Worm (Caenorhabditis elegans) whole organism, young adult: Measurements from ENCODE around the gene C18H9.1.
A peak's percentile ranks its signal among the peaks of the same experiment; 100 is the strongest.

ENCODE experiments used
- B0336.3 ChIP-seq: fragments of 200-800 bp; sonication (Bioruptor generic); IDR thresholded peaks from 2 replicates; pipeline ENCODE4 v1.3.6; 2022; ENCODE audit warnings: missing genetic modification characterization, missing compliant biosample characterization
- D2030.7 ChIP-seq: fragments of 200-800 bp; sonication (Bioruptor generic); IDR thresholded peaks from 2 replicates; pipeline ENCODE4 v1.3.6; 2022; ENCODE audit warnings: missing genetic modification reagents, missing genetic modification characterization, missing compliant biosample characterization
- F23B12.7 ChIP-seq: sonication (generic microtip); optimal IDR thresholded peaks from 2 replicates; lab custom pipeline; 2017; ENCODE audit warnings: missing genetic modification characterization, mild to moderate bottlenecking, missing compliant biosample characterization, antibody characterized with exemption, moderate library complexity; ENCODE audit not compliant: insufficient read depth
- F33H1.4 ChIP-seq: fragments of 200-800 bp; sonication (Bioruptor generic); IDR thresholded peaks from 2 replicates; pipeline ENCODE4 v1.3.6; 2022; ENCODE audit warnings: missing genetic modification reagents, missing genetic modification characterization, missing compliant biosample characterization
- F57A8.1 ChIP-seq: fragments of 200-800 bp; sonication (Bioruptor generic); optimal IDR thresholded peaks from 2 replicates; lab custom pipeline; 2018; ENCODE audit warnings: mild to moderate bottlenecking, missing genetic modification characterization, moderate library complexity, missing compliant biosample characterization
- K12H6.12 ChIP-seq: fragments of 200-800 bp; sonication (Bioruptor generic); optimal IDR thresholded peaks from 2 replicates; lab custom pipeline; 2018; ENCODE audit warnings: mild to moderate bottlenecking, missing genetic modification characterization, missing compliant biosample characterization
- Y53G8AR.9 ChIP-seq: fragments of 200-800 bp; sonication (Bioruptor generic); conservative IDR thresholded peaks from 2 replicates; pipeline ENCODE4 v1.3.6; 2022; ENCODE audit warnings: missing genetic modification reagents, missing genetic modification characterization, missing compliant biosample characterization
- ZK185.1 ChIP-seq: sonication (generic microtip); optimal IDR thresholded peaks from 2 replicates; lab custom pipeline; 2016; ENCODE audit warnings: mild to moderate bottlenecking, missing genetic modification characterization, missing compliant biosample characterization; ENCODE audit not compliant: poor library complexity, severe bottlenecking
- athp-1 ChIP-seq: sonication (generic microtip); optimal IDR thresholded peaks from 2 replicates; lab custom pipeline; 2017; ENCODE audit warnings: mild to moderate bottlenecking, missing genetic modification characterization, missing compliant biosample characterization
- attf-3 ChIP-seq: fragments of 200-800 bp; sonication (Bioruptor generic); conservative IDR thresholded peaks from 2 replicates; pipeline ENCODE4 v1.3.6; 2022; ENCODE audit warnings: missing genetic modification reagents, missing genetic modification characterization, missing compliant biosample characterization
- attf-6 ChIP-seq: fragments of 200-800 bp; sonication (Bioruptor generic); IDR thresholded peaks from 2 replicates; pipeline ENCODE4 v1.3.6; 2022; ENCODE audit warnings: missing genetic modification reagents, missing genetic modification characterization, missing compliant biosample characterization
- ceh-100 ChIP-seq: fragments of 200-800 bp; sonication (Bioruptor generic); IDR thresholded peaks from 2 replicates; pipeline ENCODE4 v1.3.6; 2022; ENCODE audit warnings: missing genetic modification reagents, missing genetic modification characterization, missing compliant biosample characterization
- ceh-40 ChIP-seq: fragments of 200-800 bp; sonication (Bioruptor generic); IDR thresholded peaks from 2 replicates; pipeline ENCODE4 v1.3.6; 2022; ENCODE audit warnings: missing genetic modification characterization, missing compliant biosample characterization
- dpl-1 ChIP-seq: fragments of 150-350 bp; optimal IDR thresholded peaks from 2 replicates; lab custom pipeline; 2014; ENCODE audit warnings: missing biosample characterization, missing genetic modification reagents, missing genetic modification characterization
- egl-18 ChIP-seq: fragments of 200-800 bp; sonication (Bioruptor generic); IDR thresholded peaks from 2 replicates; pipeline ENCODE4 v1.3.6; 2022; ENCODE audit warnings: missing genetic modification reagents, missing genetic modification characterization, missing compliant biosample characterization
- egl-44 ChIP-seq: fragments of 200-800 bp; sonication (Bioruptor generic); IDR thresholded peaks from 2 replicates; pipeline ENCODE4 v1.3.6; 2022; ENCODE audit warnings: missing genetic modification reagents, missing genetic modification characterization, missing compliant biosample characterization
- gei-17 ChIP-seq: fragments of 200-800 bp; sonication (Bioruptor generic); optimal IDR thresholded peaks from 2 replicates; lab custom pipeline; 2018; ENCODE audit warnings: mild to moderate bottlenecking, missing genetic modification characterization, missing compliant biosample characterization
- hlh-26 ChIP-seq: fragments of 200-800 bp; sonication (Bioruptor generic); conservative IDR thresholded peaks from 2 replicates; pipeline ENCODE4 v1.3.6; 2022; ENCODE audit warnings: missing genetic modification reagents, missing genetic modification characterization, missing compliant biosample characterization
- hmg-1.2 ChIP-seq: fragments of 200-800 bp; sonication (Bioruptor generic); IDR thresholded peaks from 2 replicates; pipeline ENCODE4 v1.3.6; 2022; ENCODE audit warnings: missing genetic modification reagents, missing genetic modification characterization, missing compliant biosample characterization
- hmg-20 ChIP-seq: fragments of 200-800 bp; sonication (Bioruptor generic); IDR thresholded peaks from 2 replicates; pipeline ENCODE4 v1.3.6; 2022; ENCODE audit warnings: missing genetic modification reagents, missing genetic modification characterization, missing compliant biosample characterization
- hrde-1 ChIP-seq: sonication (generic microtip); optimal IDR thresholded peaks from 2 replicates; lab custom pipeline; 2016; ENCODE audit warnings: missing genetic modification characterization, mild to moderate bottlenecking, missing compliant biosample characterization, moderate library complexity, missing genotype, missing genetic modification reagents, borderline replicate concordance
- let-526 ChIP-seq: fragments of 200-800 bp; sonication (Bioruptor generic); IDR thresholded peaks from 2 replicates; pipeline ENCODE4 v1.3.6; 2022; ENCODE audit warnings: missing genetic modification reagents, missing genetic modification characterization, missing compliant biosample characterization
- lir-1 ChIP-seq: fragments of 200-800 bp; sonication (Bioruptor generic); conservative IDR thresholded peaks from 2 replicates; pipeline ENCODE4 v1.3.6; 2022; ENCODE audit warnings: missing genetic modification reagents, missing genetic modification characterization, missing compliant biosample characterization
- madf-8 ChIP-seq: fragments of 200-800 bp; sonication (Bioruptor generic); conservative IDR thresholded peaks from 2 replicates; pipeline ENCODE4 v1.3.6; 2022; ENCODE audit warnings: missing genetic modification reagents, missing genetic modification characterization, missing compliant biosample characterization
- mel-28 ChIP-seq: sonication (generic microtip); optimal IDR thresholded peaks from 2 replicates; lab custom pipeline; 2016; ENCODE audit warnings: borderline replicate concordance, mild to moderate bottlenecking, missing genetic modification characterization, missing compliant biosample characterization
- mes-4 ChIP-seq: sonication (generic microtip); optimal IDR thresholded peaks from 2 replicates; lab custom pipeline; 2016; ENCODE audit warnings: missing genotype, missing genetic modification characterization, missing compliant biosample characterization
- mxl-1 ChIP-seq: sonication (generic microtip); optimal IDR thresholded peaks from 2 replicates; lab custom pipeline; 2016; ENCODE audit warnings: missing genetic modification characterization, missing compliant biosample characterization
- nfya-1 ChIP-seq: sonication (generic microtip); optimal IDR thresholded peaks from 2 replicates; lab custom pipeline; 2017; ENCODE audit warnings: antibody characterized with exemption, missing compliant biosample characterization, missing genetic modification characterization, borderline replicate concordance; ENCODE audit not compliant: insufficient read depth
- nfya-2 ChIP-seq: fragments of 200-800 bp; sonication (Bioruptor generic); IDR thresholded peaks from 2 replicates; pipeline ENCODE4 v1.3.6; 2022; ENCODE audit warnings: missing genetic modification reagents, missing genetic modification characterization, missing compliant biosample characterization
- nhr-120 ChIP-seq: fragments of 200-800 bp; sonication (Bioruptor generic); IDR thresholded peaks from 2 replicates; pipeline ENCODE4 v1.3.6; 2022; ENCODE audit warnings: missing genetic modification characterization, missing compliant biosample characterization
- nhr-27 ChIP-seq: fragments of 200-800 bp; sonication (Bioruptor generic); optimal IDR thresholded peaks from 2 replicates; lab custom pipeline; 2018; ENCODE audit warnings: mild to moderate bottlenecking, missing genetic modification characterization, moderate library complexity, missing compliant biosample characterization
- pha-4 ChIP-seq: fragments of 150-350 bp; sonication (generic microtip); optimal IDR thresholded peaks from 2 replicates; lab custom pipeline; 2014; ENCODE audit warnings: missing biosample characterization, missing genetic modification reagents, missing genetic modification characterization
- rcor-1 ChIP-seq: fragments of 200-800 bp; sonication (Bioruptor generic); IDR thresholded peaks from 2 replicates; pipeline ENCODE4 v1.3.6; 2022; ENCODE audit warnings: missing genetic modification reagents, missing genetic modification characterization, missing compliant biosample characterization
- rpc-1 ChIP-seq, 2 experiments: fragments of 150-350 bp in 1 of 2; sonication (generic microtip) in 1 of 2; optimal IDR thresholded peaks; 2 replicates each; lab custom pipeline; 2014 to 2018; ENCODE audit warnings: missing biosample characterization in 1 of 2, missing genetic modification characterization in 1 of 2, missing genetic modification reagents in 1 of 2, missing genotype in 1 of 2
- snpc-3.4 ChIP-seq: sonication (generic microtip); optimal IDR thresholded peaks from 2 replicates; lab custom pipeline; 2017; ENCODE audit warnings: missing genetic modification characterization, mild to moderate bottlenecking, missing compliant biosample characterization, antibody characterized with exemption, moderate library complexity, missing genotype, missing genetic modification reagents
- snpc-4 ChIP-seq, 5 experiments: fragments of 150-350 bp in 1 of 5; sonication (generic microtip) in 4 of 5; optimal IDR thresholded peaks; 2 replicates each; lab custom pipeline; 2014 to 2018; ENCODE audit warnings: missing genetic modification characterization in 5 of 5, missing biosample characterization in 3 of 5, antibody characterized with exemption in 2 of 5, mild to moderate bottlenecking in 2 of 5, missing compliant biosample characterization in 2 of 5, missing genotype in 2 of 5, moderate library complexity in 2 of 5, missing genetic modification reagents in 1 of 5
- somi-1 ChIP-seq: fragments of 200-800 bp; sonication (Bioruptor generic); optimal IDR thresholded peaks from 2 replicates; lab custom pipeline; 2018; ENCODE audit warnings: mild to moderate bottlenecking, missing genetic modification characterization, missing compliant biosample characterization
- sptf-2 ChIP-seq: fragments of 200-800 bp; sonication (Bioruptor generic); optimal IDR thresholded peaks from 2 replicates; lab custom pipeline; 2018; ENCODE audit warnings: mild to moderate bottlenecking, missing genetic modification characterization, missing compliant biosample characterization
- tbp1 ChIP-seq: fragments of 200-800 bp; sonication (Bioruptor generic); optimal IDR thresholded peaks from 2 replicates; lab custom pipeline; 2018; ENCODE audit warnings: mild to moderate bottlenecking, missing genetic modification characterization, missing compliant biosample characterization
- tbx-9 ChIP-seq: sonication (generic microtip); optimal IDR thresholded peaks from 2 replicates; lab custom pipeline; 2016; ENCODE audit warnings: borderline replicate concordance, missing genetic modification characterization, inconsistent platforms, missing compliant biosample characterization
- unc-130 ChIP-seq: sonication (generic microtip); optimal IDR thresholded peaks from 2 replicates; lab custom pipeline; 2016; ENCODE audit warnings: missing genetic modification reagents, missing genetic modification characterization, missing compliant biosample characterization
- ztf-26 ChIP-seq: sonication (generic microtip); optimal IDR thresholded peaks from 2 replicates; lab custom pipeline; 2017; ENCODE audit warnings: missing genetic modification characterization, missing compliant biosample characterization
- ztf-28 ChIP-seq: fragments of 200-800 bp; sonication (Bioruptor generic); IDR thresholded peaks from 2 replicates; pipeline ENCODE4 v1.3.6; 2022; ENCODE audit warnings: missing genetic modification reagents, missing genetic modification characterization, missing compliant biosample characterization

C18H9.1 gene

DNA sequence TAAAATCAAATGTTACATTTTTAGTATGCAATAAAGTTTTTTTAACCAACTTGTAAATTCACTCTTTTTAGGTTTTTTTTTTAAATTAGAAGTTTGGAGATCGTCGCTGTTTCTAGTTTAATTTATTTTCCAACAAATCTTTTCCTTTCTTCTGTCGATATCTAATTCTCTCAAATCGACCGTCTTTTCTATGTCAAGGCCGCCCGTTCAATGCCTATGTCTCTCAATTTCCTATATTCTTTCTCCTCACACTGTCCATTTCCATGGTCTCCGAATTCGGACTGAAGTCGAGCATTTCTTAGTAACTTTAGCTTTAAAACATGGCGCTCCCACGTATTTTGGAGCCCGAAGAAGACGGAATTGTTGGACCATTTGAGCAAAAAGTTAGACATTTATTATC, 17.8 kb downstream of the C18H9.1 start, which contains the start of the genes T14B4.5 and T14B4.20:
T14B4.5 (plus strand) TSS at position 226 of the 400 bp plus-strand sequence.
T14B4.20 (plus strand) TSS at position 264 of the 400 bp plus-strand sequence.
- no peak for TF ChIP-seq mes-4
- no peak for TF ChIP-seq unc-130 (GFP tag; lab: Kevin White, UChicago)
- no peak for TF ChIP-seq snpc-4 (GFP tag; optimal IDR thresholded peaks at IDR 0.05; lab: Kevin White, UChicago)
- TF ChIP-seq snpc-4 (tag; optimal IDR thresholded peaks at IDR 0.05; lab: Kevin White, UChicago) = no peak
- no peak for TF ChIP-seq hmg-20
- peak; percentile 51; the same call in 1 of the 2 replicates for TF ChIP-seq hmg-1.2
- no peak for TF ChIP-seq nfya-1
- no peak for TF ChIP-seq attf-6

DNA sequence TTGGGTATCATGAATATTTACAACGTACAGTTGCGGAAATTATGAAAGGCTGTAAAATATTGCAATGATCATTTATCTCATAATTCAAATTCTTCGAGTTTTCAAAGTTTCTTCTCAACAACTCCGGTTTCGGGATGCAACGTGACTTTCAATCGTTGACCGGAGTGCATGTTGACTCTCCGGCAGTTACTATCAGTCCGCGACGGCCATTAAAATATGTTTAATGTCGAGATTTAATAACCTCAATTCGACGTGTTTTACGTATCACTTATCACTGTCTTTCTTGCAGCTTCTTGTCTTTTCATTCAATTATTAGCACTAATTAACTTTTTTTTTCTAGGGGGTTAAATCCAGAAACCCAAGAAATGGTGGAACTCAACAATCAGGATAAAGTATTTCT, 19.3 kb downstream of the C18H9.1 start, which contains the start of gene tsp-10:
tsp-10 (plus strand) TSS at position 366 of the 400 bp plus-strand sequence.
- TF ChIP-seq egl-44 (GFP tag; lab: Robert Waterston, UW) (no peak), ZK185.1 (no peak), madf-8 (GFP tag; lab: Robert Waterston, UW) (no peak), rpc-1 (optimal IDR thresholded peaks at IDR 0.05; lab: Kevin White, UChicago) (no peak), rpc-1 (tag; optimal IDR thresholded peaks at IDR 0.05; lab: Kevin White, UChicago) (no peak), gei-17 (no peak), snpc-3.4 (tag; lab: Kevin White, UChicago) (no peak), tbx-9 (tag; lab: Kevin White, UChicago) (no peak), sptf-2 (GFP tag; lab: Kevin White, UChicago) (no peak), attf-6 (no peak), mel-28 (tag; lab: Kevin White, UChicago) (no peak), ztf-28 (GFP tag; lab: Robert Waterston, UW) (no peak), rcor-1 (GFP tag; lab: Robert Waterston, UW) (no peak)
- TF ChIP-seq, all 124 proteins: peak for 0

DNA sequence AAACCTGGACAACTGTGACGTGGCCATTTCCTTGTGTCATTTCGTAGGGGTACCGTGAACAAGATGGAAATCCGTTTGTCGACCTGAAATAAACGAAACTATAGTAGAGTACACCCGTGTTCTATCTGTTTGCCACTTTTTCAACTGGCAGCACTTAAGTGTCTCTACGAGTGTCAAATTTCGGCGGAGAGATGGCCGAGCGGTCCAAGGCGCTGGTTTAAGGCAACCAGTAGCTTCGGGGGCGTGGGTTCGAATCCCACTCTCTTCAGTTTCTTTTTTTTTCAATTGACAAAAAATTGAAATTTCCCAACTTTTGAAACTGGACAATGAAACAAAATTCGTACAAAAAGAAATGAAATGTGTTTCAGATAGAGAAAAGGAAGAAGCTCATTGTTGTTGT, 22.7 kb downstream of the C18H9.1 start:
- TF ChIP-seq sptf-2 (GFP tag; lab: Kevin White, UChicago) (no peak), madf-8 (GFP tag; lab: Robert Waterston, UW) (no peak), mxl-1 (no peak), egl-18 (GFP tag; lab: Robert Waterston, UW) (no peak), F23B12.7 (peak; percentile 75), let-526 (GFP tag; lab: Robert Waterston, UW) (no peak), athp-1 (tag; lab: Kevin White, UChicago) (no peak), hrde-1 (tag; lab: Kevin White, UChicago) (no peak), dpl-1 (GFP tag; lab: Kevin White, UChicago) (no peak), pha-4 (tag; lab: Kevin White, UChicago) (no peak), attf-3 (GFP tag; lab: Robert Waterston, UW) (0 out of 2 replicates have a peak, but pooled peaks have one; percentile 30), ztf-26 (tag; lab: Kevin White, UChicago) (no peak), ceh-100 (0 out of 2 replicates have a peak, but pooled peaks have one; percentile 24), nfya-1 (no peak), nhr-27 (tag; lab: Kevin White, UChicago) (peak; percentile 4), tbp1 (GFP tag; lab: Kevin White, UChicago) (peak; percentile 95), hlh-26 (GFP tag; lab: Robert Waterston, UW) (no peak), lir-1 (GFP tag; lab: Robert Waterston, UW) (no peak), tbx-9 (tag; lab: Kevin White, UChicago) (no peak), ceh-40 (GFP tag; lab: Robert Waterston, UW) (no peak), F57A8.1 (no peak), F33H1.4 (no peak; the same call in 1 of the 2 replicates), hmg-1.2 (peak; percentile 67), nhr-120 (GFP tag; lab: Robert Waterston, UW) (no peak), Y53G8AR.9 (no peak), B0336.3 (GFP tag; lab: Robert Waterston, UW) (no peak), mel-28 (tag; lab: Kevin White, UChicago) (no peak), D2030.7 (peak; percentile 41), K12H6.12 (tag; lab: Kevin White, UChicago) (peak; percentile 0), nfya-2 (GFP tag; lab: Robert Waterston, UW) (no peak), somi-1 (GFP tag; lab: Kevin White, UChicago) (no peak)
